Worm (Caenorhabditis elegans) whole organism, L3 larva: ENCODE measurements around the gene memb-2.

ENCODE experiments used
- R02D3.7 ChIP-seq: fragments of 150-350 bp; optimal IDR thresholded peaks from 2 replicates; lab custom pipeline; 2014; ENCODE audit warnings: missing biosample characterization, missing genetic modification characterization
- ZK546.5 ChIP-seq: sonication (generic microtip); optimal IDR thresholded peaks from 2 replicates; lab custom pipeline; 2017; ENCODE audit warnings: missing biosample characterization, missing genetic modification characterization
- ama-1 ChIP-seq: fragments of 150-350 bp; optimal IDR thresholded peaks from 2 replicates; lab custom pipeline; 2018
- ceh-28 ChIP-seq: fragments of 150-350 bp; optimal IDR thresholded peaks from 2 replicates; lab custom pipeline; 2014; ENCODE audit warnings: missing biosample characterization, missing genetic modification reagents, missing genetic modification characterization
- elt-2 ChIP-seq: sonication (generic microtip); optimal IDR thresholded peaks from 2 replicates; lab custom pipeline; 2016; ENCODE audit warnings: missing genetic modification reagents, mild to moderate bottlenecking, missing genetic modification characterization, missing compliant biosample characterization
- eor-1 ChIP-seq, 2 experiments: fragments of 150-350 bp; optimal IDR thresholded peaks; 2 replicates each; lab custom pipeline; 2014 to 2018; ENCODE audit warnings: missing biosample characterization in 2 of 2, missing genetic modification characterization in 2 of 2
- fkh-10 ChIP-seq: sonication (generic microtip); optimal IDR thresholded peaks from 2 replicates; lab custom pipeline; 2017; ENCODE audit warnings: missing biosample characterization, missing genetic modification reagents, missing genetic modification characterization
- fkh-2 ChIP-seq: fragments of 150-350 bp; optimal IDR thresholded peaks from 2 replicates; lab custom pipeline; 2014; ENCODE audit warnings: missing biosample characterization, missing genetic modification reagents, missing genetic modification characterization
- fos-1 ChIP-seq: fragments of 150-350 bp; optimal IDR thresholded peaks from 2 replicates; lab custom pipeline; 2014; ENCODE audit warnings: missing biosample characterization, missing genetic modification characterization
- hmg-11 ChIP-seq: sonication (generic microtip); optimal IDR thresholded peaks from 2 replicates; lab custom pipeline; 2016; ENCODE audit warnings: missing genetic modification characterization, missing compliant biosample characterization
- lin-15B ChIP-seq: fragments of 150-350 bp; optimal IDR thresholded peaks from 2 replicates; lab custom pipeline; 2014; ENCODE audit warnings: missing biosample characterization, missing genetic modification characterization
- mdl-1 ChIP-seq: fragments of 150-350 bp; optimal IDR thresholded peaks from 2 replicates; lab custom pipeline; 2014; ENCODE audit warnings: missing biosample characterization, missing genetic modification characterization
- mml-1 ChIP-seq: fragments of 150-350 bp; sonication (generic microtip); optimal IDR thresholded peaks from 3 replicates; lab custom pipeline; 2014; ENCODE audit warnings: missing biosample characterization, missing genetic modification characterization
- nfya-1 ChIP-seq: sonication (generic microtip); optimal IDR thresholded peaks from 2 replicates; lab custom pipeline; 2017; ENCODE audit warnings: missing genetic modification characterization, mild to moderate bottlenecking, missing compliant biosample characterization, antibody characterized with exemption, moderate library complexity; ENCODE audit not compliant: insufficient read depth
- nhr-12 ChIP-seq: fragments of 150-350 bp; optimal IDR thresholded peaks from 2 replicates; lab custom pipeline; 2014; ENCODE audit warnings: missing biosample characterization, missing genetic modification characterization
- nhr-23 ChIP-seq: fragments of 150-350 bp; optimal IDR thresholded peaks from 2 replicates; lab custom pipeline; 2014; ENCODE audit warnings: missing biosample characterization, missing genetic modification reagents, missing genetic modification characterization
- nhr-25 ChIP-seq: sonication (generic microtip); optimal IDR thresholded peaks from 2 replicates; lab custom pipeline; 2017; ENCODE audit warnings: missing biosample characterization, missing genetic modification characterization
- nhr-28 ChIP-seq: fragments of 150-350 bp; optimal IDR thresholded peaks from 2 replicates; lab custom pipeline; 2014; ENCODE audit warnings: missing biosample characterization, missing genetic modification characterization
- nhr-43 ChIP-seq: sonication (generic microtip); optimal IDR thresholded peaks from 2 replicates; lab custom pipeline; 2016; ENCODE audit warnings: mild to moderate bottlenecking, missing genetic modification characterization, missing compliant biosample characterization; ENCODE audit not compliant: poor library complexity, severe bottlenecking
- nhr-67 ChIP-seq: fragments of 150-350 bp; optimal IDR thresholded peaks from 2 replicates; lab custom pipeline; 2014; ENCODE audit warnings: missing biosample characterization, missing genetic modification characterization
- nhr-76 ChIP-seq: fragments of 150-350 bp; sonication (generic microtip); optimal IDR thresholded peaks from 5 replicates; lab custom pipeline; 2014; ENCODE audit warnings: missing biosample characterization, missing genetic modification characterization
- nhr-77 ChIP-seq: fragments of 150-350 bp; optimal IDR thresholded peaks from 2 replicates; lab custom pipeline; 2014; ENCODE audit warnings: missing biosample characterization, missing genetic modification characterization
- pha-4 ChIP-seq: fragments of 150-350 bp; optimal IDR thresholded peaks from 2 replicates; lab custom pipeline; 2014; ENCODE audit warnings: missing biosample characterization, missing genetic modification reagents, missing genetic modification characterization
- pqm-1 ChIP-seq: fragments of 150-350 bp; optimal IDR thresholded peaks from 2 replicates; lab custom pipeline; 2017; ENCODE audit warnings: missing biosample characterization, missing genetic modification characterization, inconsistent platforms
- sea-2 ChIP-seq: fragments of 150-350 bp; sonication (generic microtip); optimal IDR thresholded peaks from 4 replicates; lab custom pipeline; 2014; ENCODE audit warnings: missing biosample characterization, missing genetic modification reagents, missing genetic modification characterization
- snpc-4 ChIP-seq: fragments of 150-350 bp; optimal IDR thresholded peaks from 2 replicates; lab custom pipeline; 2014; ENCODE audit warnings: missing biosample characterization, missing genetic modification characterization
- tbx-2 ChIP-seq: sonication (generic microtip); optimal IDR thresholded peaks from 2 replicates; lab custom pipeline; 2016; ENCODE audit warnings: mild to moderate bottlenecking, missing genetic modification characterization, missing compliant biosample characterization
- ztf-4 ChIP-seq: fragments of 150-350 bp; optimal IDR thresholded peaks from 2 replicates; lab custom pipeline; 2014; ENCODE audit warnings: missing biosample characterization, missing genetic modification characterization

memb-2 gene

ce11 chrV:5593406-5593805, 26.5 kb downstream of the memb-2 start, which contains the start of gene mrpl-48:
Gene mrpl-48, plus strand, starts transcription at chrV:5593706.
- TF ChIP-seq ama-1 (lab: Kevin White, UChicago) (peak; percentile 28), nhr-25 (tag; lab: Kevin White, UChicago) (no peak)

- TF ChIP-seq hmg-11 (tag; lab: Kevin White, UChicago) (peak; percentile 74), nhr-12 (no peak), pqm-1 (tag; lab: Kevin White, UChicago) (peak; percentile 13), eor-1 (tag; optimal IDR thresholded peaks at IDR 0.05; lab: Kevin White, UChicago) (peak in 1 of 2 experiments; percentile 28), pha-4 (tag; lab: Kevin White, UChicago) (peak; percentile 90), snpc-4 (peak; percentile 79), sea-2 (GFP tag; lab: Kevin White, UChicago) (peak; percentile 54), nhr-25 (tag; lab: Kevin White, UChicago) (peak; percentile 31), nhr-77 (tag; lab: Kevin White, UChicago) (no peak), fos-1 (tag; lab: Kevin White, UChicago) (no peak), lin-15B (tag; lab: Kevin White, UChicago) (peak; percentile 78), mml-1 (tag; lab: Kevin White, UChicago) (no peak), ceh-28 (peak; percentile 66), elt-2 (tag; lab: Kevin White, UChicago) (peak; percentile 37), tbx-2 (no peak), R02D3.7 (tag; lab: Kevin White, UChicago) (peak; percentile 6), nhr-23 (tag; lab: Kevin White, UChicago) (peak; percentile 87), mdl-1 (tag; lab: Kevin White, UChicago) (no peak), nfya-1 (tag; lab: Kevin White, UChicago) (peak; percentile 79), nhr-43 (tag; lab: Kevin White, UChicago) (peak; percentile 54), ztf-4 (tag; lab: Kevin White, UChicago) (no peak)
Measured at ce11 chrV:5592323-5592722, 27.6 kb downstream of the memb-2 start, which contains the start of gene vps-37. Gene vps-37, plus strand, starts transcription at chrV:5592700.

- no peak for TF ChIP-seq nhr-28
- TF ChIP-seq nhr-67 (tag; lab: Kevin White, UChicago), result no peak
- TF ChIP-seq tbx-2, result no peak
- no peak for TF ChIP-seq mdl-1 (tag; lab: Kevin White, UChicago)
- peak; percentile 1 for TF ChIP-seq nhr-43 (tag; lab: Kevin White, UChicago)
Measured at ce11 chrV:5591887-5592286, 28.1 kb downstream of the memb-2 start.

ce11 chrV:5587955-5588354, 32.0 kb downstream of the memb-2 start:
- TF ChIP-seq nhr-77 (tag; lab: Kevin White, UChicago), result no peak
- no peak for TF ChIP-seq pha-4 (tag; lab: Kevin White, UChicago)
- no peak for TF ChIP-seq nhr-76
- no peak for TF ChIP-seq snpc-4
- TF ChIP-seq mdl-1 (tag; lab: Kevin White, UChicago), result no peak
- no peak for TF ChIP-seq ceh-28

- TF ChIP-seq nhr-25 (tag; lab: Kevin White, UChicago) (peak; percentile 41), snpc-4 (peak; percentile 96), ama-1 (lab: Kevin White, UChicago) (no peak), hmg-11 (tag; lab: Kevin White, UChicago) (peak; percentile 2)
Measured at ce11 chrV:5587042-5587441, 32.9 kb downstream of the memb-2 start.

- TF ChIP-seq fos-1 (tag; lab: Kevin White, UChicago) (no peak), ama-1 (lab: Kevin White, UChicago) (no peak), R02D3.7 (tag; lab: Kevin White, UChicago) (no peak), fkh-2 (tag; lab: Kevin White, UChicago) (no peak), ztf-4 (tag; lab: Kevin White, UChicago) (no peak), ZK546.5 (tag; lab: Kevin White, UChicago) (no peak), mdl-1 (tag; lab: Kevin White, UChicago) (no peak), pha-4 (tag; lab: Kevin White, UChicago) (no peak), nhr-23 (tag; lab: Kevin White, UChicago) (no peak), fkh-10 (GFP tag; lab: Kevin White, UChicago) (no peak)
Measured at ce11 chrV:5584833-5585232, 35.1 kb downstream of the memb-2 start, which contains the start of gene CD4.11. Gene CD4.11, plus strand, starts transcription at chrV:5585133.
